Worm (Caenorhabditis elegans): ENCODE results near the gene fbxa-170.
"Not testable (repeated sequence)": the region's sequence is repeated elsewhere in the genome, so short reads cannot be mapped to it uniquely, and the experiment has no call there.

DNA sequence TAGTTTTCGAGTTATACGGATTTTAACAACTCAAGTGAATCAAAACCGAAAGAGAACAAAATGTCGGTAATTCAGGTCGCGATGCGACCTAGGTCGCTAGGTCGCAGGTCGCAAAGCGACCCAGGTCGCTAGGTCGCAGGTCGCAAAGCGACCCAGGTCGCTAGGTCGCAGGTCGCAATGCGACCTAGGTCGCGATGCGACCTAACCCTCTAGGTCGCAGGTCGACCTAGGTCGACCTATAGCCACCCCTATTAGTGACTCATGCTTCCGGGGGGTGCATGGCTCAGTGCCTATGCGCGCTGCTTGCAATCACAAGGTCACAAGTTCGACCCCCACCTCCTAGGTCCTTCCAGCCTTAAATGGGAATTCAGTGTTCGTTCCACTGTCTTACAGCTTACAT lies 3.6 kb upstream of the fbxa-170 start:
- TF ChIP-seq cebp-1 (GFP tag; IDR thresholded peaks at IDR 0.05); cebp-1 (tag; optimal IDR thresholded peaks at IDR 0.05); mxl-1 (tag; optimal IDR thresholded peaks at IDR 0.05); bed-2 (GFP tag; IDR thresholded peaks at IDR 0.05); F57C9.4 (tag; optimal IDR thresholded peaks at IDR 0.05); mel-28 (tag; optimal IDR thresholded peaks at IDR 0.05; ENCODE audit: borderline replicate concordance): not testable (repeated sequence)
